Worm (Caenorhabditis elegans): ENCODE results near the gene lin-14.

The lin-14 gene

DNA sequence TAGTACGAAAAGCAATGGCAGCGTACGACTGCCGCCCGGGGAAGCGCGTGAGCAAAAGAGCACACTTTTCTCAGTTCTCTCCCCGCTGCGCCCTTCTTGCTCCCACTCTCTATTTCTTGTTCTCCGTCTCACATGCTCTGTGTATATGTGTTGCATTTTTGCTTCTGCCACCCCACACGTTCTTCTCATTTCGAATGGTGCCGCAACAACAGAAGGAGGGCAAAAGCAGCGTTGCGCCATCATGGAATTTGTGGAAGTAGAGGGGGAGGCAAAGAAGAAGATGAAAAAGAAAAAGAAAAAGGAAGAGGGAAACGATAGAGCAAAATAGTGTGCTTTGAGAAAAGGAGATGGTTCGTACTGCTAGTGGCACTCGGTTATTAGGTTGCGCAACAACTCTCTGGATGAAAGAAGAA lies 2.0 kb downstream of the lin-14 start (continued):
- TF ChIP-seq hlh-30 (tag; optimal IDR thresholded peaks at IDR 0.05; ENCODE audit: insufficient read depth) (peak; percentile 90), rbr-2 (tag; optimal IDR thresholded peaks at IDR 0.05) (peak; percentile 80)

DNA sequence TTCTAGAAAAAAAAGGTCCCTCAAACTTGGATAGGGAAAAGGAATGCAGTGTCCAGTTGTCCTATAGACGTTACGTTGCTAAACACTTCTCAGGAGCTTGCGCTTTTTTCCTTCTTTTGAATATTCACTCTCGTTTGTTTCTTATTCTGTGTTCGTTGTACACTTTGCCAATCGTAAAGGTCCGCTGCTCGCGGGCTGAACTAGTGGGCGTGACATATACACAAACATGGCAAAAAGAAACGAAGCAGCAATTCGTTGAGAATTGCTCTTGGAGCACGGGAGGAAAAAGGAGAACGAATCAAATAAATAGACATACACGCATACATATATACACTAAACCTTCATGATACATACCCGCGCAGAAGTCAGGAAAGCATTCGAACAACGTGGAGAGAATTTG lies 3.5 kb downstream of the lin-14 start:
- no peak for TF ChIP-seq R02D3.7 (tag; optimal IDR thresholded peaks at IDR 0.05)
- TF ChIP-seq nhr-77 (tag; optimal IDR thresholded peaks at IDR 0.05): no peak
- TF ChIP-seq nhr-76 (tag; optimal IDR thresholded peaks at IDR 0.05): no peak
- TF ChIP-seq dpl-1 (GFP tag; optimal IDR thresholded peaks at IDR 0.05): no peak
- no peak for TF ChIP-seq lin-29 (GFP tag; IDR thresholded peaks at IDR 0.05)
- TF ChIP-seq unc-39 (tag; optimal IDR thresholded peaks at IDR 0.05): no peak
- TF ChIP-seq nhr-11 (tag; optimal IDR thresholded peaks at IDR 0.05): no peak
- no peak for TF ChIP-seq ZK546.5 (tag; optimal IDR thresholded peaks at IDR 0.05)
- TF ChIP-seq fos-1 (tag; optimal IDR thresholded peaks at IDR 0.05): no peak
- TF ChIP-seq hmg-1.1 (GFP tag; IDR thresholded peaks at IDR 0.05): 0 out of 2 replicates have a peak, but pooled peaks have one; percentile 28
- TF ChIP-seq daf-16 (GFP tag; optimal IDR thresholded peaks at IDR 0.05): no peak
- TF ChIP-seq daf-16 (tag; optimal IDR thresholded peaks at IDR 0.05): no peak
- TF ChIP-seq lim-7 (GFP tag; IDR thresholded peaks at IDR 0.05): no peak
- no peak for TF ChIP-seq ztf-7 (tag; optimal IDR thresholded peaks at IDR 0.05)
- TF ChIP-seq mep-1 (tag; optimal IDR thresholded peaks at IDR 0.05): peak; percentile 53
- TF ChIP-seq ctbp-1 (GFP tag; IDR thresholded peaks at IDR 0.05): peak; percentile 40; the same call in 1 of the 2 replicates
- no peak for TF ChIP-seq nhr-111 (GFP tag; optimal IDR thresholded peaks at IDR 0.05)
- no peak for TF ChIP-seq hlh-11 (tag; optimal IDR thresholded peaks at IDR 0.05)
- TF ChIP-seq dve-1 (tag; optimal IDR thresholded peaks at IDR 0.05; ENCODE audit: insufficient read depth): no peak
- no peak for TF ChIP-seq ceh-44 (GFP tag; IDR thresholded peaks at IDR 0.05)
- no peak for TF ChIP-seq dmd-9 (GFP tag; IDR thresholded peaks at IDR 0.05)
- TF ChIP-seq zip-2 (tag; optimal IDR thresholded peaks at IDR 0.05): no peak
- TF ChIP-seq Y75B8A.6 (GFP tag; IDR thresholded peaks at IDR 0.05): no peak
- TF ChIP-seq T26A8.4 (GFP tag; IDR thresholded peaks at IDR 0.05): no peak
- TF ChIP-seq zfp-3 (GFP tag; conservative IDR thresholded peaks at IDR 0.05): no peak
- no peak for TF ChIP-seq daf-19 (GFP tag; conservative IDR thresholded peaks at IDR 0.05)
- TF ChIP-seq vab-7 (GFP tag; IDR thresholded peaks at IDR 0.05): no peak
- no peak for TF ChIP-seq fkh-10 (GFP tag; optimal IDR thresholded peaks at IDR 0.05)
- TF ChIP-seq mdl-1 (tag; optimal IDR thresholded peaks at IDR 0.05): peak in 1 of 2 experiments; percentile 2
- no peak for TF ChIP-seq tag-97 (GFP tag; IDR thresholded peaks at IDR 0.05)
- TF ChIP-seq daf-8 (GFP tag; IDR thresholded peaks at IDR 0.05): no peak
- no peak for TF ChIP-seq aly-2 (tag; optimal IDR thresholded peaks at IDR 0.05)
- TF ChIP-seq lsy-2 (tag; optimal IDR thresholded peaks at IDR 0.05): peak in 1 of 2 experiments; percentile 1
- peak; percentile 62 for TF ChIP-seq hlh-30 (tag; optimal IDR thresholded peaks at IDR 0.05; ENCODE audit: insufficient read depth)
- no peak for TF ChIP-seq pqm-1 (tag; optimal IDR thresholded peaks at IDR 0.05)
- TF ChIP-seq aha-1 (tag): peak; percentile 93
- no peak for TF ChIP-seq unc-130 (GFP tag; optimal IDR thresholded peaks at IDR 0.05)
- TF ChIP-seq lin-15B (tag; optimal IDR thresholded peaks at IDR 0.05): no peak
- TF ChIP-seq nhr-102 (tag; optimal IDR thresholded peaks at IDR 0.05): no peak
- TF ChIP-seq ceh-20 (GFP tag; IDR thresholded peaks at IDR 0.05): no peak
- no peak for TF ChIP-seq ceh-28 (tag; optimal IDR thresholded peaks at IDR 0.05)
- TF ChIP-seq madf-9 (GFP tag; conservative IDR thresholded peaks at IDR 0.05): 0 out of 2 replicates have a peak, but pooled peaks have one; percentile 28
- no peak for TF ChIP-seq spr-1 (tag; optimal IDR thresholded peaks at IDR 0.05)
- no peak for TF ChIP-seq snpc-1.2 (GFP tag; IDR thresholded peaks at IDR 0.05)

All from whole organism, L4 larva.